Fruit fly (Drosophila melanogaster): ENCODE data around the gene CG5555.

CG5555 gene

dm6 chr3R:19187717-19188149, 7.4 kb upstream of the CG5555 start (continued):
- no peak for TF ChIP-seq gcm (GFP tag; optimal IDR thresholded peaks at IDR 0.05)
- TF ChIP-seq Sry-δ (GFP tag; optimal IDR thresholded peaks at IDR 0.05): no peak
- no peak for TF ChIP-seq Mrtf (GFP tag; IDR thresholded peaks at IDR 0.05)
- no peak for TF ChIP-seq hth (optimal IDR thresholded peaks at IDR 0.05)
- TF ChIP-seq slou (GFP tag; optimal IDR thresholded peaks at IDR 0.05): no peak
- no peak for TF ChIP-seq vvl (GFP tag; IDR thresholded peaks at IDR 0.05)
- no peak for TF ChIP-seq pb (GFP tag; optimal IDR thresholded peaks at IDR 0.05)
- TF ChIP-seq CG4617 (GFP tag; optimal IDR thresholded peaks at IDR 0.05; ENCODE audit: borderline replicate concordance): no peak
- peak; percentile 54 for TF ChIP-seq gem (tag; optimal IDR thresholded peaks at IDR 0.05)
- no peak for TF ChIP-seq CG6813 (GFP tag; optimal IDR thresholded peaks at IDR 0.05)
- TF ChIP-seq bab2 (GFP tag; optimal IDR thresholded peaks at IDR 0.05): no peak
- TF ChIP-seq Hmr (GFP tag; optimal IDR thresholded peaks at IDR 0.05): peak; percentile 35
- no peak for TF ChIP-seq CG1647 (GFP tag; optimal IDR thresholded peaks at IDR 0.05)
- no peak for TF ChIP-seq CG11560 (tag; IDR thresholded peaks at IDR 0.05)
- no peak for TF ChIP-seq en (GFP tag; optimal IDR thresholded peaks at IDR 0.05)
- TF ChIP-seq CG15269 (tag; optimal IDR thresholded peaks at IDR 0.05): peak; percentile 60
- peak; percentile 21 for TF ChIP-seq Meics (GFP tag; optimal IDR thresholded peaks at IDR 0.05)
- no peak for TF ChIP-seq shn (GFP tag; optimal IDR thresholded peaks at IDR 0.05)
- TF ChIP-seq CG34422 (GFP tag; IDR thresholded peaks at IDR 0.05): no peak
- no peak for TF ChIP-seq CG12744 (GFP tag; optimal IDR thresholded peaks at IDR 0.05)
- TF ChIP-seq Asciz (GFP tag; optimal IDR thresholded peaks at IDR 0.05): no peak
- no peak for TF ChIP-seq inv (GFP tag; IDR thresholded peaks at IDR 0.05; ENCODE audit: partially characterized antibody)
- no peak for TF ChIP-seq CrebB (tag; optimal IDR thresholded peaks at IDR 0.05)
- no peak for TF ChIP-seq bcd (GFP tag; optimal IDR thresholded peaks at IDR 0.05)
- no peak for TF ChIP-seq Hr39 (optimal IDR thresholded peaks at IDR 0.05)
- no peak for TF ChIP-seq CG34224 (GFP tag; IDR thresholded peaks at IDR 0.05; ENCODE audit: partially characterized antibody)
- no peak for TF ChIP-seq CG10267 (tag; optimal IDR thresholded peaks at IDR 0.05)
- TF ChIP-seq H2.0 (GFP tag; IDR thresholded peaks at IDR 0.05): no peak
- TF ChIP-seq grau (tag; optimal IDR thresholded peaks at IDR 0.05): peak; percentile 48
- TF ChIP-seq Blimp-1 (GFP tag; optimal IDR thresholded peaks at IDR 0.05): peak; percentile 16
- TF ChIP-seq CG9797 (GFP tag; optimal IDR thresholded peaks at IDR 0.05): no peak
- TF ChIP-seq zfh2 (GFP tag; optimal IDR thresholded peaks at IDR 0.05): no peak
- peak; percentile 10 for TF ChIP-seq CG1603 (tag; optimal IDR thresholded peaks at IDR 0.05)
- TF ChIP-seq Rx (GFP tag; IDR thresholded peaks at IDR 0.05): no peak
- no peak for TF ChIP-seq CG6683 (GFP tag; optimal IDR thresholded peaks at IDR 0.05)
- no peak for TF ChIP-seq CG18011 (GFP tag; optimal IDR thresholded peaks at IDR 0.05)
- no peak for TF ChIP-seq her (GFP tag; optimal IDR thresholded peaks at IDR 0.05)
- no peak for TF ChIP-seq vnd (GFP tag; IDR thresholded peaks at IDR 0.05; ENCODE audit: partially characterized antibody)
- TF ChIP-seq dati (GFP tag; IDR thresholded peaks at IDR 0.05): no peak
- no peak for TF ChIP-seq CG1832 (GFP tag; optimal IDR thresholded peaks at IDR 0.05)
- TF ChIP-seq Hr51 (GFP tag; optimal IDR thresholded peaks at IDR 0.05): peak in 1 of 2 experiments; percentile 65
- no peak for TF ChIP-seq Eip74EF (GFP tag; optimal IDR thresholded peaks at IDR 0.05)
- no peak for TF ChIP-seq lola (GFP tag; optimal IDR thresholded peaks at IDR 0.05)
- TF ChIP-seq schlank (tag; optimal IDR thresholded peaks at IDR 0.05): no peak
- no peak for TF ChIP-seq CG10366 (GFP tag; IDR thresholded peaks at IDR 0.05)
- TF ChIP-seq Ada2b (GFP tag; IDR thresholded peaks at IDR 0.05): peak; percentile 25; the same call in 1 of the 2 replicates
- no peak for TF ChIP-seq CG4820 (GFP tag; optimal IDR thresholded peaks at IDR 0.05)
- TF ChIP-seq CG16863 (GFP tag; optimal IDR thresholded peaks at IDR 0.05): no peak
- TF ChIP-seq CG10431 (GFP tag; optimal IDR thresholded peaks at IDR 0.05): no peak
- TF ChIP-seq CG32767 (GFP tag; IDR thresholded peaks at IDR 0.05): no peak
- no peak for TF ChIP-seq pfk (GFP tag; optimal IDR thresholded peaks at IDR 0.05)
